Worm (Caenorhabditis elegans): ENCODE results near the gene F53H4.3.

- no peak for TF ChIP-seq nfya-1 (tag; optimal IDR thresholded peaks at IDR 0.05; ENCODE audit: borderline replicate concordance, insufficient read depth)
- TF ChIP-seq Y67H2A.10 (GFP tag; conservative IDR thresholded peaks at IDR 0.05): no peak
- TF ChIP-seq ceh-79 (tag; optimal IDR thresholded peaks at IDR 0.05): no peak
- no peak for TF ChIP-seq attf-6 (GFP tag; IDR thresholded peaks at IDR 0.05)
- no peak for TF ChIP-seq lin-54 (GFP tag; optimal IDR thresholded peaks at IDR 0.05)
- TF ChIP-seq ama-1 (optimal IDR thresholded peaks at IDR 0.05): no peak
- no peak for TF ChIP-seq ama-1 (GFP tag; optimal IDR thresholded peaks at IDR 0.05)
- no peak for TF ChIP-seq efl-1 (GFP tag; optimal IDR thresholded peaks at IDR 0.05)
- TF ChIP-seq snpc-4 (GFP tag; optimal IDR thresholded peaks at IDR 0.05): no peak
- peak in 3 of 4 experiments; percentile 35 to 48 (median 40) for TF ChIP-seq snpc-4 (tag; optimal IDR thresholded peaks at IDR 0.05)
- TF ChIP-seq sdz-38 (tag; optimal IDR thresholded peaks at IDR 0.05): no peak
- TF ChIP-seq hmg-1.2 (GFP tag; IDR thresholded peaks at IDR 0.05): no peak
- peak in 1 of 3 experiments; percentile 46 for TF ChIP-seq lin-35 (GFP tag; optimal IDR thresholded peaks at IDR 0.05)
- TF ChIP-seq bed-2 (GFP tag; IDR thresholded peaks at IDR 0.05): no peak
- no peak for TF ChIP-seq T26A5.8 (tag; optimal IDR thresholded peaks at IDR 0.05)
Measured at ce11 chrX:15865868-15866555, 21.4 kb downstream of the F53H4.3 start, which contains the start of the genes csb-1 and F53H4.4.

All from whole organism, young adult.